Worm (Caenorhabditis elegans) whole organism, mixed stage, embryonic: ENCODE measurements around the gene T24E12.11.
"Not testable (repeated sequence)": the region's sequence is repeated elsewhere in the genome, so short reads cannot be mapped to it uniquely, and the experiment has no call there.

ENCODE experiments used
- M03D4.4 ChIP-seq: sonication (generic microtip); optimal IDR thresholded peaks from 2 replicates; lab custom pipeline; 2017; ENCODE audit warnings: mild to moderate bottlenecking, missing genetic modification characterization, missing compliant biosample characterization
- bed-3 ChIP-seq: fragments of 200-800 bp; sonication (Bioruptor generic); optimal IDR thresholded peaks from 3 replicates; lab custom pipeline; 2018; ENCODE audit warnings: mild to moderate bottlenecking, missing genetic modification characterization, moderate library complexity, missing compliant biosample characterization
- blmp-1 ChIP-seq: fragments of 150-350 bp; optimal IDR thresholded peaks from 2 replicates; lab custom pipeline; 2014; ENCODE audit warnings: missing biosample characterization, missing genetic modification characterization
- ceh-39 ChIP-seq: fragments of 150-350 bp; optimal IDR thresholded peaks from 2 replicates; lab custom pipeline; 2014; ENCODE audit warnings: missing biosample characterization, missing genetic modification characterization
- ceh-43 ChIP-seq: fragments of 200-800 bp; sonication (Bioruptor generic); optimal IDR thresholded peaks from 2 replicates; lab custom pipeline; 2018; ENCODE audit warnings: mild to moderate bottlenecking, missing genetic modification characterization, moderate library complexity, missing compliant biosample characterization
- ceh-83 ChIP-seq: fragments of 200-800 bp; sonication (Bioruptor generic); optimal IDR thresholded peaks from 2 replicates; lab custom pipeline; 2018; ENCODE audit warnings: mild to moderate bottlenecking, missing genetic modification characterization, missing compliant biosample characterization
- ces-1 ChIP-seq: fragments of 150-350 bp; optimal IDR thresholded peaks from 2 replicates; lab custom pipeline; 2014; ENCODE audit warnings: missing biosample characterization, missing genetic modification reagents, missing genetic modification characterization
- cnd-1 ChIP-seq: fragments of 200-800 bp; sonication (Bioruptor generic); optimal IDR thresholded peaks from 2 replicates; lab custom pipeline; 2018; ENCODE audit warnings: mild to moderate bottlenecking, missing genetic modification characterization, missing compliant biosample characterization
- drap-1 ChIP-seq: fragments of 200-800 bp; sonication (Bioruptor generic); optimal IDR thresholded peaks from 3 replicates; lab custom pipeline; 2018; ENCODE audit warnings: mild to moderate bottlenecking, missing genetic modification characterization, missing compliant biosample characterization
- elt-1 ChIP-seq: sonication (generic microtip); optimal IDR thresholded peaks from 2 replicates; lab custom pipeline; 2017; ENCODE audit warnings: missing genetic modification characterization, mild to moderate bottlenecking, missing compliant biosample characterization, antibody characterized with exemption, moderate library complexity, borderline replicate concordance; ENCODE audit not compliant: insufficient read depth
- elt-3 ChIP-seq: fragments of 150-350 bp; optimal IDR thresholded peaks from 2 replicates; lab custom pipeline; 2014; ENCODE audit warnings: missing biosample characterization, missing genetic modification characterization
- flh-1 ChIP-seq: fragments of 200-800 bp; sonication (Bioruptor generic); optimal IDR thresholded peaks from 2 replicates; lab custom pipeline; 2018; ENCODE audit warnings: mild to moderate bottlenecking, missing genetic modification characterization, moderate library complexity, missing compliant biosample characterization
- ham-2 ChIP-seq: fragments of 200-800 bp; sonication (Bioruptor generic); optimal IDR thresholded peaks from 2 replicates; lab custom pipeline; 2018; ENCODE audit warnings: mild to moderate bottlenecking, missing genetic modification characterization, missing compliant biosample characterization
- hlh-1 ChIP-seq: fragments of 150-350 bp; optimal IDR thresholded peaks from 2 replicates; lab custom pipeline; 2014; ENCODE audit warnings: missing biosample characterization, missing genetic modification reagents, missing genetic modification characterization
- lin-13 ChIP-seq: fragments of 150-350 bp; optimal IDR thresholded peaks from 2 replicates; lab custom pipeline; 2014; ENCODE audit warnings: missing biosample characterization, missing genetic modification characterization
- lin-32 ChIP-seq: fragments of 200-800 bp; sonication (Bioruptor generic); optimal IDR thresholded peaks from 2 replicates; lab custom pipeline; 2018; ENCODE audit warnings: mild to moderate bottlenecking, missing genetic modification characterization, missing compliant biosample characterization
- mab-5 ChIP-seq: fragments of 150-350 bp; optimal IDR thresholded peaks from 2 replicates; lab custom pipeline; 2014; ENCODE audit warnings: missing biosample characterization, missing genetic modification characterization
- mep-1 ChIP-seq: fragments of 150-350 bp; optimal IDR thresholded peaks from 2 replicates; lab custom pipeline; 2017; ENCODE audit warnings: missing biosample characterization, missing genetic modification reagents, missing genetic modification characterization, inconsistent platforms
- mls-2 ChIP-seq: sonication (generic microtip); optimal IDR thresholded peaks from 2 replicates; lab custom pipeline; 2016; ENCODE audit warnings: mild to moderate bottlenecking, missing genetic modification characterization, moderate library complexity, missing compliant biosample characterization
- nhr-2 ChIP-seq: fragments of 150-350 bp; optimal IDR thresholded peaks from 2 replicates; lab custom pipeline; 2014; ENCODE audit warnings: missing biosample characterization, missing genetic modification characterization
- nhr-237 ChIP-seq: fragments of 150-350 bp; optimal IDR thresholded peaks from 2 replicates; lab custom pipeline; 2014; ENCODE audit warnings: missing biosample characterization, missing genetic modification characterization
- nhr-28 ChIP-seq: fragments of 150-350 bp; optimal IDR thresholded peaks from 2 replicates; lab custom pipeline; 2014; ENCODE audit warnings: missing biosample characterization, missing genetic modification characterization
- nhr-76 ChIP-seq: sonication (generic microtip); optimal IDR thresholded peaks from 2 replicates; lab custom pipeline; 2017; ENCODE audit warnings: missing biosample characterization, missing genetic modification characterization
- pha-4 ChIP-seq: fragments of 150-350 bp; optimal IDR thresholded peaks from 2 replicates; lab custom pipeline; 2018; ENCODE audit warnings: missing biosample characterization, missing genetic modification reagents, missing genetic modification characterization
- sem-2 ChIP-seq: fragments of 200-800 bp; sonication (Bioruptor generic); optimal IDR thresholded peaks from 2 replicates; lab custom pipeline; 2018; ENCODE audit warnings: mild to moderate bottlenecking, missing genetic modification characterization, missing compliant biosample characterization
- snpc-4 ChIP-seq: fragments of 150-350 bp; optimal IDR thresholded peaks from 2 replicates; lab custom pipeline; 2014; ENCODE audit warnings: missing biosample characterization, missing genetic modification characterization
- sptf-1 ChIP-seq: sonication (generic microtip); optimal IDR thresholded peaks from 2 replicates; lab custom pipeline; 2017; ENCODE audit warnings: mild to moderate bottlenecking, missing genetic modification characterization, moderate library complexity, missing compliant biosample characterization
- tbx-8 ChIP-seq: fragments of 200-800 bp; sonication (Bioruptor generic); optimal IDR thresholded peaks from 2 replicates; lab custom pipeline; 2018; ENCODE audit warnings: mild to moderate bottlenecking, missing genetic modification characterization, moderate library complexity, missing compliant biosample characterization
- unc-120 ChIP-seq: sonication (generic microtip); optimal IDR thresholded peaks from 2 replicates; lab custom pipeline; 2017; ENCODE audit warnings: missing genetic modification characterization, missing compliant biosample characterization; ENCODE audit not compliant: poor library complexity, severe bottlenecking
- unc-39 ChIP-seq: fragments of 150-350 bp; optimal IDR thresholded peaks from 2 replicates; lab custom pipeline; 2014; ENCODE audit warnings: missing biosample characterization, missing genetic modification characterization
- unc-62 ChIP-seq: fragments of 150-350 bp; optimal IDR thresholded peaks from 2 replicates; lab custom pipeline; 2014; ENCODE audit warnings: missing biosample characterization, missing genetic modification reagents, missing genetic modification characterization
- zip-8 ChIP-seq: fragments of 150-350 bp; optimal IDR thresholded peaks from 2 replicates; lab custom pipeline; 2014; ENCODE audit warnings: missing biosample characterization, missing genetic modification characterization
- ztf-11 ChIP-seq: fragments of 150-350 bp; optimal IDR thresholded peaks from 2 replicates; lab custom pipeline; 2014; ENCODE audit warnings: missing biosample characterization, missing genetic modification characterization

The T24E12.11 gene

DNA sequence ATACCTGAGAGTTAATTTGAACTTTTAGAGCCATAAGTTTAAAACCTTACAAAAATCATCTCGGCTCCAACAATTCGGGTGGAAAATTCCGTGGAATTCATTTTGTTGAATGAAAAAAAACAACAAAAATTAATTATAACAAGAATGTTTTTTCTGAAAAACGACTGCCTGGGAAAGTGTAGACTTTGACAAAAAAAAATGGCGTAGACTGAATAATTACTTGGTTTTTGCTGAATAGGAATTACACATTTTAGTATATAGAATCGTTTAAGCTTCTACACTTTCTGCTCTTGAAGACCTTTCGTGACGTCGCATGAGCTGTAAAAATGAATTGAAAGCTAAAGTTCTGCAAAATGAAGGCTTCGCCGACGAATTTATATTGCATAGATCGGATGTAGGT, 14.9 kb downstream of the T24E12.11 start, which contains the start of gene srx-112:
srx-112 (minus strand) TSS at position 101 of the 400 bp plus-strand sequence.
- TF ChIP-seq nhr-237 (no peak), lin-13 (tag; lab: Kevin White, UChicago) (no peak), ces-1 (GFP tag; lab: Kevin White, UChicago) (no peak), elt-1 (tag; lab: Kevin White, UChicago) (no peak), M03D4.4 (tag; lab: Kevin White, UChicago) (no peak), ceh-83 (no peak), sptf-1 (tag; lab: Kevin White, UChicago) (no peak), flh-1 (no peak), mab-5 (tag; lab: Kevin White, UChicago) (no peak), mls-2 (tag; lab: Kevin White, UChicago) (no peak), unc-39 (tag; lab: Kevin White, UChicago) (no peak)

DNA sequence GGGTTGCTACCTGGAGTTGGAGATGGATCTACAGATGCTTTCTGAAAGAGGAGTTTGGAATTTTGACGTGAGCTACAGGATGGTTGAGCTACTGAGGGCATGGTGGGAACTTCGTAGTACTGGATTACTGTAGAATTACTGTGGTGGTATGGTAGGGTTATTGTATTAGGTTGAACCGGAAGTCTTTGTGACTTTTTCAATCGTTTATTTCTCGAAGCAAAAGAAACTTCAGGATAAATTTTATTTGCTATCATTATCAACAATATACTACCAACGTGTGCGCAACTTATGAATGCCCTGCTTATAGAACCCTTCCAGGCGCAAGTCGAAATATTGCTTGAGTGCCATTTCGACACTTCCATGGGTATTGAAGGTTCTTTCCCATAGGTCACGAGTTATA, 17.8 kb downstream of the T24E12.11 start, which contains the start of gene T24E12.6:
T24E12.6 (minus strand) TSS at position 101 of the 400 bp plus-strand sequence.
- TF ChIP-seq nhr-76 (tag; lab: Kevin White, UChicago); cnd-1 (tag; lab: Kevin White, UChicago); flh-1: not testable (repeated sequence)

DNA sequence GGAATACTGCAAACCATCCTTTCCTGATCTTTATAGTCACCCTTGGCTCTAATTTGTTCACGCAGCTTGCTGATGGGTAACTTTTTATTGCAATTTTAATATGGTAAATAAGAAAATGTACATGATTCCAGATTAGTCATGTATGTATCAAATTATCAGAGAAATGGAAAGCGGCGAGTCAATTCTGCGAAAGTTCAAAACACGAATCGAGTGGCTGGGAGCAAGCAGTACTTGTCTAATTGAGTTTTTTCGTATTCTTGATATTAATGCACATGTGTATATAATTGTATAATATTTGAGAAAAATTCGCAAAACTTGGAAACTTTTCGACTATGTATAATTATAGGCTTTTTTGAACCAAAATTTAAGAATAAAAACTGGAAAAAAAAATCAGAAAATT, 20.4 kb downstream of the T24E12.11 start, which contains the start of gene T24E12.12:
T24E12.12 (plus strand) TSS at position 281 of the 400 bp plus-strand sequence.
- TF ChIP-seq ceh-39, result no peak
- TF ChIP-seq snpc-4 (tag; lab: Kevin White, UChicago), result no peak
- no peak for TF ChIP-seq pha-4 (tag; lab: Kevin White, UChicago)
- no peak for TF ChIP-seq mls-2 (tag; lab: Kevin White, UChicago)
- TF ChIP-seq lin-32 (GFP tag; lab: Kevin White, UChicago), result no peak
- no peak for TF ChIP-seq nhr-28
- no peak for TF ChIP-seq mab-5 (tag; lab: Kevin White, UChicago)
- no peak for TF ChIP-seq sem-2 (GFP tag; lab: Kevin White, UChicago)
- no peak for TF ChIP-seq hlh-1 (tag; lab: Kevin White, UChicago)
- TF ChIP-seq lin-13 (tag; lab: Kevin White, UChicago), result no peak
- TF ChIP-seq elt-1 (tag; lab: Kevin White, UChicago), result no peak
- no peak for TF ChIP-seq unc-62 (GFP tag; lab: Kevin White, UChicago)
- TF ChIP-seq bed-3 (GFP tag; lab: Kevin White, UChicago), result no peak
- TF ChIP-seq flh-1, result no peak
- TF ChIP-seq sptf-1 (tag; lab: Kevin White, UChicago), result no peak

DNA sequence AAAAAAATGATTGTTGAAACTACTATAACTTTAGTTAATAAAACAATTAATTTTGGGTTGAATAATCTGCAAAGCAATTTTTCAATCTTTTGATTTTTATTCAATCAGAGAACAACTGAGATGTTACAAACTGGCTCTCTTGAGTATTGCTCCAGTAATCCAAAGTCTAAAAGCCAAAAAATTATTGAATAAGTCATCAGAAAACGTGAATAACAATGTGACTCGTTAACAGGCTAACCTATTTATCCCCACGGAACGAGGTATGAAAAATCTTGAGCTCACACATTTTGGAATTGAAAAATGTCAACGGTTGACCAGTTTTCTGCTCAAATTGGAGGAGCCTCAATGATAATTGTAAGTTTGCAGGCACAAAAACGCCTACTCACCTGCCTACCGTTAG, 21.9 kb downstream of the T24E12.11 start, which contains the start of gene srx-111:
srx-111 (plus strand) TSS at position 301 of the 400 bp plus-strand sequence.
- TF ChIP-seq M03D4.4 (tag; lab: Kevin White, UChicago), result no peak
- no peak for TF ChIP-seq bed-3 (GFP tag; lab: Kevin White, UChicago)
- TF ChIP-seq drap-1, result no peak
- TF ChIP-seq nhr-76 (tag; lab: Kevin White, UChicago), result no peak
- TF ChIP-seq ces-1 (GFP tag; lab: Kevin White, UChicago), result no peak
- no peak for TF ChIP-seq nhr-237
- no peak for TF ChIP-seq lin-13 (tag; lab: Kevin White, UChicago)
- TF ChIP-seq mab-5 (tag; lab: Kevin White, UChicago), result no peak
- TF ChIP-seq mls-2 (tag; lab: Kevin White, UChicago), result no peak
- TF ChIP-seq ztf-11, result no peak
- TF ChIP-seq ceh-83, result no peak
- TF ChIP-seq elt-3, result no peak
- no peak for TF ChIP-seq lin-32 (GFP tag; lab: Kevin White, UChicago)
- TF ChIP-seq sptf-1 (tag; lab: Kevin White, UChicago), result no peak
- no peak for TF ChIP-seq blmp-1 (tag; lab: Kevin White, UChicago)
- TF ChIP-seq unc-120 (tag; lab: Kevin White, UChicago), result no peak
- no peak for TF ChIP-seq cnd-1 (tag; lab: Kevin White, UChicago)
- no peak for TF ChIP-seq zip-8 (tag; lab: Kevin White, UChicago)

DNA sequence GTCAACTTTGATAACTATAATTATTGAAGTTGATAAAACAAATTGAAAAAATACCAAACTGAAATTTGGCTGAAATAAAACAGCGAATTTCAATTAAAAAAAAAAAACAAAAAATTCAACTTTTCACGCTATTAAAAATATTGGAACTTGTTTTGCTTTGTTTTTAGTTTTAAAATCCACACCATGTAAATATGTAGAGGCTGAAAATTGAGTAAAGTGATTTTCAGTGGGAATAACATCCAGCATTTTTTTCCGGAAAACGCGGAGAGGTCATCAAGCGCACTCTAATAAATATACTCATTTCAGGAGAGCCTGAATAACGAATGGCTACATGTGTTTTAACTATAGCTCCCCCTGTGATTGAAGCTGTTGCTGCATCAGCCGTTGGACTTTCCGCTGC, 25.8 kb downstream of the T24E12.11 start, which contains the start of gene rcd-1:
rcd-1 (plus strand) TSS at position 301 of the 400 bp plus-strand sequence.
- TF ChIP-seq tbx-8 (GFP tag; lab: Kevin White, UChicago) (no peak), zip-8 (tag; lab: Kevin White, UChicago) (no peak), ces-1 (GFP tag; lab: Kevin White, UChicago) (no peak), cnd-1 (tag; lab: Kevin White, UChicago) (no peak), snpc-4 (tag; lab: Kevin White, UChicago) (no peak), bed-3 (GFP tag; lab: Kevin White, UChicago) (no peak), blmp-1 (tag; lab: Kevin White, UChicago) (no peak), nhr-76 (tag; lab: Kevin White, UChicago) (no peak), unc-120 (tag; lab: Kevin White, UChicago) (no peak), hlh-1 (tag; lab: Kevin White, UChicago) (no peak), mab-5 (tag; lab: Kevin White, UChicago) (no peak), ceh-83 (no peak), mls-2 (tag; lab: Kevin White, UChicago) (no peak), mep-1 (tag; lab: Kevin White, UChicago) (no peak), ceh-43 (GFP tag; lab: Kevin White, UChicago) (no peak), nhr-2 (tag; lab: Kevin White, UChicago) (no peak), ham-2 (GFP tag; lab: Kevin White, UChicago) (no peak), pha-4 (tag; lab: Kevin White, UChicago) (no peak), elt-3 (no peak)
- TF ChIP-seq, all 35 proteins: peak for 0
